Worm (Caenorhabditis elegans): ENCODE results near the gene W03C9.6.
A peak's percentile ranks its signal among the peaks of the same experiment; 100 is the strongest.

The W03C9.6 gene

DNA sequence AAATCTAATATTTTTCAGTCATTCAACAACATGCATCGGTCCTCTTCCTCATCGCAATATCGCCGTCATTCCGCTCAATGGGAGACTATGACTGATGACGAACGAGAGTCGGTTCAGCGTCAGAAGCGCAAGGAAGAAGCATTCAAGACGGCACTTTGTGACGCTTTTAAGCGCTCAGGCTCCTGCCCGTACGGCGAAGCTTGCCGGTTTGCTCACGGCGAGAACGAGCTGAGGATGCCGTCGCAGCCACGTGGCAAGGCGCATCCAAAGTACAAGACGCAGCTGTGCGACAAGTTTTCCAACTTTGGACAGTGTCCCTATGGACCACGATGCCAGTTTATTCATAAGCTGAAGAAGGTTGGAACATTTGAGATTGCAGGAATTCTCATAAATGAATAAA lies 14.7 kb downstream of the W03C9.6 start:
- TF ChIP-seq C08G9.2 (tag; optimal IDR thresholded peaks at IDR 0.05) (no peak), sox-2 (GFP tag; IDR thresholded peaks at IDR 0.05) (no peak), unc-42 (tag; optimal IDR thresholded peaks at IDR 0.05) (no peak), pag-3 (tag; optimal IDR thresholded peaks at IDR 0.05; ENCODE audit: borderline replicate concordance) (no peak), fkh-10 (GFP tag; optimal IDR thresholded peaks at IDR 0.05) (no peak), ceh-48 (tag; optimal IDR thresholded peaks at IDR 0.05) (no peak), ceh-22 (tag; optimal IDR thresholded peaks at IDR 0.05) (no peak), K02D7.2 (tag; optimal IDR thresholded peaks at IDR 0.05) (no peak), pha-4 (tag; optimal IDR thresholded peaks at IDR 0.05) (no peak), syd-9 (tag; optimal IDR thresholded peaks at IDR 0.05) (no peak), ztf-16 (tag; optimal IDR thresholded peaks at IDR 0.05) (no peak), gmeb-2 (tag; optimal IDR thresholded peaks at IDR 0.05) (no peak), sdc-2 (tag; optimal IDR thresholded peaks at IDR 0.05) (no peak), hlh-8 (tag; optimal IDR thresholded peaks at IDR 0.05) (no peak), dmd-4 (tag; optimal IDR thresholded peaks at IDR 0.05; ENCODE audit: borderline replicate concordance) (no peak), unc-55 (GFP tag; optimal IDR thresholded peaks at IDR 0.05) (no peak), pha-2 (tag; optimal IDR thresholded peaks at IDR 0.05) (no peak), pax-1 (tag; optimal IDR thresholded peaks at IDR 0.05) (no peak), che-1 (tag; optimal IDR thresholded peaks at IDR 0.05) (no peak), ceh-34 (tag; optimal IDR thresholded peaks at IDR 0.05) (no peak)

DNA sequence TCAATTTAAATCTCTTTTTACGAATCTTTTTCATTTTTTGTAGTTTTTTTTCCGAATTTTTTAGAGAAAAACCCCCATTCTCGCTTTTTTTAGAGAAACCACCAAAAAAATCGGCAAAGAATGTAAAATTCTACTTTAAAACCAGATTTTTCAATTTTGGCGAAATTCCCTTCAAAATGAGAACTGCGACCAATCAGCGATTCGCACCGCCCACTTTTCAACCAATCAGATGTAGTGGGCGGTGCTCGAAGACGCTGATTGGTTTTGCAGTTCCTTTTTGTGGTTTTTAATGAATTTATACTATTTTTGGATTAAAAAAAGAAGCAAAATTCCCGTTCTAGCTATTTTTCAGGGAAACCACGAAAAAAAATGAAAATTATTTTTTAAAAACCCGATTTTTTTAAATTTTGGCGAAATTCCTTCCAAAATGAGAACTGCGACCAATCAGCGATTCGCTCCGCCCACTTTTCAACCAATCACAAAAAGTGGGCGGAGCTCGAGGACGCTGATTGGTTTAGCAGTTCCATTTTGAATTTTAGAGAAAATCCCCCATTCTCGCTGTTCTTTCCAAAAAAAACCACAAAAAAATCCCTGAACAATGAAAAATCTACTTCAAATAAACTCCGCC lies 16.8 kb downstream of the W03C9.6 start:
- TF ChIP-seq pat-9 (tag; optimal IDR thresholded peaks at IDR 0.05) = no peak
- peak; percentile 70 for TF ChIP-seq nfya-1 (tag; optimal IDR thresholded peaks at IDR 0.05)
- TF ChIP-seq pha-4 (tag; optimal IDR thresholded peaks at IDR 0.05) = no peak

- no peak for TF ChIP-seq tbx-2 (tag; optimal IDR thresholded peaks at IDR 0.05)
- TF ChIP-seq ahr-1 (tag; optimal IDR thresholded peaks at IDR 0.05) = no peak
- TF ChIP-seq unc-3 (GFP tag; conservative IDR thresholded peaks at IDR 0.05) = no peak
- TF ChIP-seq unc-3 (tag; optimal IDR thresholded peaks at IDR 0.05) = no peak
- no peak for TF ChIP-seq che-1 (tag; optimal IDR thresholded peaks at IDR 0.05)
- TF ChIP-seq ceh-2 (tag; optimal IDR thresholded peaks at IDR 0.05) = no peak
These were observed 18.0 kb downstream of the W03C9.6 start for ce11 chrII:11972266-11972665.

DNA sequence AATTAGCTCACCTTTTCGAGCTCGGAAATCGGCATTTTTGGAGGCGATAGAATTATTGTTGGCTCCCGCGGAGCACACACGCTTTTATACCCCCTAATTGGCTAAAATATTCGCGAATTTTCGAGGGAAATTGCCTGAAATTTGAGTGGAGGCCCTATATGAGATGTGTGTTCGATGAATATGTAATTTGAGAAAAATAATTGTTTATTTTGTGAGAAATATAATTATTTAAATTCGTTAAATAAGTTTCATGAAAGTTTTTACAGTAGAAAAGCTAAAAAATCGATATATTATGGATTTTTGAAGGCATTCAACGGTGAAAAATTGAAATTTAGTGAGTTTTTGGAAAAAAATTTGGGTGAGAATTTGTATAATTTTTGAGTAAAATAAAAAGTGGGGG lies 19.3 kb downstream of the W03C9.6 start, which contains the start of gene acbp-6:
acbp-6 (minus strand) TSS at position 101 of the 400 bp plus-strand sequence.
- TF ChIP-seq sox-4 (tag; optimal IDR thresholded peaks at IDR 0.05) = no peak
- TF ChIP-seq pax-1 (tag; optimal IDR thresholded peaks at IDR 0.05) = no peak
- TF ChIP-seq nhr-11 (tag; optimal IDR thresholded peaks at IDR 0.05) = no peak
- TF ChIP-seq ceh-34 (tag; optimal IDR thresholded peaks at IDR 0.05) = no peak
- no peak for TF ChIP-seq fax-1 (tag; optimal IDR thresholded peaks at IDR 0.05)
- TF ChIP-seq lin-11 (tag; optimal IDR thresholded peaks at IDR 0.05) = no peak

ce11 chrII:11974048-11974995 lies 20.0 kb downstream of the W03C9.6 start:
- TF ChIP-seq pag-3 (tag; optimal IDR thresholded peaks at IDR 0.05; ENCODE audit: borderline replicate concordance) (no peak), eyg-1 (tag; optimal IDR thresholded peaks at IDR 0.05) (no peak), ceh-24 (tag; optimal IDR thresholded peaks at IDR 0.05) (no peak), C38D4.7 (GFP tag; optimal IDR thresholded peaks at IDR 0.05) (peak; percentile 25), nfya-1 (tag; optimal IDR thresholded peaks at IDR 0.05) (peak; percentile 4), gmeb-2 (tag; optimal IDR thresholded peaks at IDR 0.05) (peak; percentile 67), elt-4 (tag; optimal IDR thresholded peaks at IDR 0.05) (no peak), ama-1 (optimal IDR thresholded peaks at IDR 0.05) (peak; percentile 79), elt-2 (tag; optimal IDR thresholded peaks at IDR 0.05) (peak; percentile 23)
